Fruit fly (Drosophila melanogaster) whole organism, embryonic: ENCODE results near the gene dgt6.
A peak's percentile ranks its signal among the peaks of the same experiment; 100 is the strongest.

Source experiments
- Adf1 ChIP-seq: fragments of 200-800 bp; sonication (Bioruptor generic); IDR thresholded peaks from 2 replicates; pipeline ENCODE4 v1.3.6; 2022; ENCODE audit warnings: missing biosample characterization, missing genetic modification characterization
- Asciz ChIP-seq: fragments of 200-800 bp; sonication (Bioruptor generic); optimal IDR thresholded peaks from 2 replicates; lab custom pipeline; 2017; ENCODE audit warnings: missing biosample characterization, mild to moderate bottlenecking, missing genetic modification characterization, missing genetic modification reagents
- CG11560 ChIP-seq: fragments of 200-800 bp; sonication (Bioruptor generic); IDR thresholded peaks from 3 replicates; pipeline ENCODE4 v1.3.6; 2022; ENCODE audit warnings: missing biosample characterization, missing genetic modification characterization
- CG11723 ChIP-seq: fragments of 200-800 bp; sonication (Bioruptor generic); optimal IDR thresholded peaks from 2 replicates; lab custom pipeline; 2017; ENCODE audit warnings: missing biosample characterization, mild to moderate bottlenecking, missing genetic modification characterization
- CG1233 ChIP-seq: fragments of 200-800 bp; sonication (Bioruptor generic); optimal IDR thresholded peaks from 4 replicates; lab custom pipeline; 2018; ENCODE audit warnings: missing biosample characterization, mild to moderate bottlenecking, missing genetic modification characterization
- CG14667 ChIP-seq: fragments of 200-800 bp; sonication (Bioruptor generic); IDR thresholded peaks from 2 replicates; pipeline ENCODE4 v1.3.6; 2022; ENCODE audit warnings: missing biosample characterization, missing genetic modification characterization
- CG15479 ChIP-seq: fragments of 200-800 bp; sonication (Bioruptor generic); optimal IDR thresholded peaks from 3 replicates; lab custom pipeline; 2019; ENCODE audit warnings: missing biosample characterization, mild to moderate bottlenecking, missing genetic modification characterization, moderate library complexity
- CG16813 ChIP-seq: fragments of 200-800 bp; sonication (Bioruptor generic); IDR thresholded peaks from 3 replicates; pipeline ENCODE4 v1.3.6; 2022; ENCODE audit warnings: missing biosample characterization, missing genetic modification characterization; ENCODE audit not compliant: partially characterized antibody
- CG16863 ChIP-seq: fragments of 200-800 bp; sonication (Bioruptor generic); optimal IDR thresholded peaks from 3 replicates; lab custom pipeline; 2016; ENCODE audit warnings: missing biosample characterization, missing genetic modification characterization
- CG17385 ChIP-seq: fragments of 200-800 bp; sonication (Bioruptor generic); optimal IDR thresholded peaks from 3 replicates; lab custom pipeline; 2018; ENCODE audit warnings: missing biosample characterization, mild to moderate bottlenecking, missing genetic modification characterization
- CG17568 ChIP-seq: fragments of 200-800 bp; sonication (Bioruptor generic); optimal IDR thresholded peaks from 2 replicates; lab custom pipeline; 2018; ENCODE audit warnings: missing biosample characterization, mild to moderate bottlenecking, missing genetic modification characterization, moderate library complexity
- CG18599 ChIP-seq: fragments of 200-800 bp; sonication (Bioruptor generic); optimal IDR thresholded peaks from 3 replicates; lab custom pipeline; 2017; ENCODE audit warnings: missing biosample characterization, missing genetic modification characterization, mild to moderate bottlenecking, moderate library complexity, missing genetic modification reagents
- CG2116 ChIP-seq: fragments of 200-800 bp; sonication (Bioruptor generic); optimal IDR thresholded peaks from 3 replicates; lab custom pipeline; 2018; ENCODE audit warnings: missing biosample characterization, mild to moderate bottlenecking, missing genetic modification characterization
- CG2712 ChIP-seq: fragments of 200-800 bp; optimal IDR thresholded peaks from 3 replicates; lab custom pipeline; 2019; ENCODE audit warnings: missing biosample characterization, mild to moderate bottlenecking, missing genetic modification characterization, moderate library complexity
- CG33557 ChIP-seq: fragments of 200-800 bp; sonication (Bioruptor generic); optimal IDR thresholded peaks from 2 replicates; lab custom pipeline; 2019; ENCODE audit warnings: missing biosample characterization, mild to moderate bottlenecking, missing genetic modification characterization, moderate library complexity
- CG3838 ChIP-seq: fragments of 200-800 bp; sonication (Bioruptor generic); optimal IDR thresholded peaks from 3 replicates; lab custom pipeline; 2016; ENCODE audit warnings: missing biosample characterization, missing genetic modification characterization
- CG42726 ChIP-seq: fragments of 200-800 bp; sonication (Bioruptor generic); IDR thresholded peaks from 2 replicates; pipeline ENCODE4 v1.3.6; 2022; ENCODE audit warnings: missing biosample characterization, missing genetic modification characterization; ENCODE audit not compliant: partially characterized antibody
- CG4328 ChIP-seq: fragments of 200-800 bp; sonication (Bioruptor generic); optimal IDR thresholded peaks from 3 replicates; lab custom pipeline; 2017; ENCODE audit warnings: missing biosample characterization, missing genetic modification reagents, missing genetic modification characterization
- CG4617 ChIP-seq: fragments of 200-800 bp; sonication (Bioruptor generic); optimal IDR thresholded peaks from 3 replicates; lab custom pipeline; 2016; ENCODE audit warnings: missing biosample characterization, missing genetic modification characterization, borderline replicate concordance
- CG4730 ChIP-seq: fragments of 200-800 bp; sonication (Bioruptor generic); IDR thresholded peaks from 2 replicates; pipeline ENCODE4 v1.3.6; 2022; ENCODE audit warnings: missing biosample characterization, missing genetic modification characterization
- CG6689 ChIP-seq: fragments of 200-800 bp; sonication (Bioruptor generic); IDR thresholded peaks from 2 replicates; pipeline ENCODE4 v1.3.6; 2022; ENCODE audit warnings: missing biosample characterization, missing genetic modification characterization
- CG6854 ChIP-seq: fragments of 200-800 bp; sonication (Bioruptor generic); optimal IDR thresholded peaks from 3 replicates; lab custom pipeline; 2017; ENCODE audit warnings: missing biosample characterization, mild to moderate bottlenecking, missing genetic modification characterization
- Ets97D ChIP-seq: fragments of 200-800 bp; sonication (Bioruptor generic); optimal IDR thresholded peaks from 3 replicates; lab custom pipeline; 2016; ENCODE audit warnings: missing biosample characterization, missing genetic modification characterization
- Fer1 ChIP-seq: fragments of 200-800 bp; sonication (Bioruptor generic); optimal IDR thresholded peaks from 2 replicates; lab custom pipeline; 2017; ENCODE audit warnings: missing biosample characterization, mild to moderate bottlenecking, missing genetic modification characterization
- Hr3 ChIP-seq: fragments of 200-800 bp; sonication (Bioruptor generic); optimal IDR thresholded peaks from 3 replicates; lab custom pipeline; 2016; ENCODE audit warnings: missing biosample characterization, missing genetic modification characterization
- Mad ChIP-seq: fragments of 200-800 bp; sonication (Bioruptor generic); optimal IDR thresholded peaks from 2 replicates; lab custom pipeline; 2016; ENCODE audit warnings: missing biosample characterization, missing genetic modification characterization
- Mes4 ChIP-seq: fragments of 200-800 bp; sonication (Bioruptor generic); optimal IDR thresholded peaks from 2 replicates; lab custom pipeline; 2016; ENCODE audit warnings: missing biosample characterization, missing genetic modification characterization
- Ravus ChIP-seq: fragments of 200-800 bp; sonication (Bioruptor generic); IDR thresholded peaks from 2 replicates; pipeline ENCODE4 v1.3.6; 2022; ENCODE audit warnings: missing biosample characterization, missing genetic modification characterization
- Rfx ChIP-seq: fragments of 200-800 bp; sonication (Bioruptor generic); IDR thresholded peaks from 2 replicates; pipeline ENCODE4 v1.3.6; 2022; ENCODE audit warnings: missing biosample characterization, missing genetic modification characterization
- Sry-δ ChIP-seq: fragments of 200-800 bp; sonication (Bioruptor generic); optimal IDR thresholded peaks from 2 replicates; lab custom pipeline; 2016; ENCODE audit warnings: missing biosample characterization, missing genetic modification characterization
- ab ChIP-seq: fragments of 200-800 bp; sonication (Bioruptor generic); optimal IDR thresholded peaks from 2 replicates; lab custom pipeline; 2016; ENCODE audit warnings: missing biosample characterization, missing genetic modification characterization
- ap ChIP-seq: fragments of 200-800 bp; sonication (Bioruptor generic); IDR thresholded peaks from 2 replicates; pipeline ENCODE4 v1.3.6; 2022; ENCODE audit warnings: missing biosample characterization, missing genetic modification characterization
- ara ChIP-seq: fragments of 200-800 bp; sonication (Bioruptor generic); IDR thresholded peaks from 2 replicates; pipeline ENCODE4 v1.3.6; 2022; ENCODE audit warnings: missing biosample characterization, missing genetic modification characterization
- br ChIP-seq: fragments of >200 bp; optimal IDR thresholded peaks from 2 replicates; lab custom pipeline; 2017
- chn ChIP-seq: fragments of 200-800 bp; sonication (Bioruptor generic); optimal IDR thresholded peaks from 2 replicates; lab custom pipeline; 2016; ENCODE audit warnings: missing biosample characterization, missing genetic modification characterization
- cwo ChIP-seq: fragments of 200-800 bp; sonication (Bioruptor generic); optimal IDR thresholded peaks from 3 replicates; lab custom pipeline; 2017; ENCODE audit warnings: missing biosample characterization, missing genetic modification characterization, mild to moderate bottlenecking, moderate library complexity, missing genetic modification reagents
- dan ChIP-seq: fragments of 200-800 bp; sonication (Bioruptor generic); IDR thresholded peaks from 2 replicates; pipeline ENCODE4 v1.3.6; 2022; ENCODE audit warnings: missing biosample characterization, missing genetic modification characterization
- disco-r ChIP-seq: fragments of 200-800 bp; sonication (Bioruptor generic); optimal IDR thresholded peaks from 2 replicates; lab custom pipeline; 2016; ENCODE audit warnings: missing biosample characterization, missing genetic modification characterization
- ems ChIP-seq: fragments of 200-800 bp; sonication (Bioruptor generic); optimal IDR thresholded peaks from 3 replicates; lab custom pipeline; 2016; ENCODE audit warnings: missing biosample characterization, missing genetic modification characterization
- grau ChIP-seq: fragments of 200-800 bp; optimal IDR thresholded peaks from 3 replicates; lab custom pipeline; 2019; ENCODE audit warnings: missing biosample characterization, mild to moderate bottlenecking, missing genetic modification characterization, moderate library complexity
- gt ChIP-seq: fragments of 200-800 bp; sonication (Bioruptor generic); IDR thresholded peaks from 2 replicates; pipeline ENCODE4 v1.3.6; 2022; ENCODE audit warnings: missing biosample characterization, missing genetic modification characterization
- hb ChIP-seq: fragments of 200-800 bp; sonication (Bioruptor generic); IDR thresholded peaks from 3 replicates; pipeline ENCODE4 v1.3.6; 2022; ENCODE audit warnings: missing biosample characterization, missing genetic modification characterization; ENCODE audit not compliant: partially characterized antibody
- jing ChIP-seq: fragments of 200-800 bp; sonication (Bioruptor generic); optimal IDR thresholded peaks from 2 replicates; lab custom pipeline; 2018; ENCODE audit warnings: missing biosample characterization, mild to moderate bottlenecking, missing genetic modification characterization
- jumu ChIP-seq: fragments of 200-800 bp; sonication (Bioruptor generic); optimal IDR thresholded peaks from 3 replicates; lab custom pipeline; 2016; ENCODE audit warnings: missing biosample characterization, missing genetic modification characterization
- mam ChIP-seq: fragments of 200-800 bp; sonication (Bioruptor generic); optimal IDR thresholded peaks from 3 replicates; lab custom pipeline; 2016; ENCODE audit warnings: missing biosample characterization, missing genetic modification characterization
- nmo ChIP-seq: fragments of 200-800 bp; sonication (Bioruptor generic); optimal IDR thresholded peaks from 2 replicates; lab custom pipeline; 2018; ENCODE audit warnings: missing biosample characterization, mild to moderate bottlenecking, missing genetic modification characterization, moderate library complexity
- pita ChIP-seq: fragments of 200-800 bp; sonication (Bioruptor generic); optimal IDR thresholded peaks from 2 replicates; lab custom pipeline; 2017; ENCODE audit warnings: missing biosample characterization, mild to moderate bottlenecking, missing genetic modification characterization
- pnt ChIP-seq: fragments of 200-800 bp; sonication (Bioruptor generic); optimal IDR thresholded peaks from 3 replicates; lab custom pipeline; 2016; ENCODE audit warnings: missing biosample characterization, missing genetic modification characterization
- salm ChIP-seq: fragments of 200-800 bp; sonication (Bioruptor generic); optimal IDR thresholded peaks from 2 replicates; lab custom pipeline; 2018; ENCODE audit warnings: missing biosample characterization, mild to moderate bottlenecking, missing genetic modification characterization
- seq ChIP-seq: fragments of 200-800 bp; sonication (Bioruptor generic); IDR thresholded peaks from 2 replicates; pipeline ENCODE4 v1.3.6; 2022; ENCODE audit warnings: missing biosample characterization, missing genetic modification characterization
- sima ChIP-seq: fragments of 200-800 bp; sonication (Bioruptor generic); optimal IDR thresholded peaks from 2 replicates; lab custom pipeline; 2016; ENCODE audit warnings: missing biosample characterization, missing genetic modification characterization

dgt6 gene

dm6 chr3R:29130902-29131621 is at the start of gene dgt6, which contains the start of gene Vha100-1 (continued):
- peak; percentile 59 for TF ChIP-seq CG4617 (GFP tag; lab: Kevin White, UChicago)
- peak; percentile 35 for TF ChIP-seq ems (GFP tag; lab: Kevin White, UChicago)
- TF ChIP-seq CG11560 (tag; lab: Robert Waterston, UW): no peak
- peak; percentile 57 for TF ChIP-seq CG2116
- TF ChIP-seq CG17385 (GFP tag; lab: Kevin White, UChicago): no peak
- TF ChIP-seq Adf1: no peak
- no peak for TF ChIP-seq CG16863 (GFP tag; lab: Kevin White, UChicago)
- peak; percentile 46 for TF ChIP-seq Sry-δ
- TF ChIP-seq CG4328 (GFP tag; lab: Kevin White, UChicago): no peak
- no peak for TF ChIP-seq jumu (GFP tag; lab: Kevin White, UChicago)
- no peak for TF ChIP-seq CG42726 (GFP tag; lab: Robert Waterston, UW)
- TF ChIP-seq ab (GFP tag; lab: Kevin White, UChicago): no peak
- 0 out of 2 replicates have a peak, but pooled peaks have one; percentile 8 for TF ChIP-seq Rfx (GFP tag; lab: Robert Waterston, UW)
- TF ChIP-seq Hr3 (GFP tag; lab: Kevin White, UChicago): no peak
- no peak for TF ChIP-seq Mad (GFP tag; lab: Kevin White, UChicago)
- no peak for TF ChIP-seq CG1233
- no peak for TF ChIP-seq CG14667
- TF ChIP-seq jing (GFP tag; lab: Kevin White, UChicago): no peak
- TF ChIP-seq CG2712 (tag; lab: Kevin White, UChicago): peak; percentile 53
- TF ChIP-seq Fer1: no peak
- no peak for TF ChIP-seq ap
- TF ChIP-seq CG11723 (GFP tag; lab: Kevin White, UChicago): no peak
- no peak for TF ChIP-seq CG6854
- TF ChIP-seq salm: no peak
- peak; percentile 65 for TF ChIP-seq nmo (GFP tag; lab: Kevin White, UChicago)
- TF ChIP-seq CG3838 (GFP tag; lab: Kevin White, UChicago): no peak
- TF ChIP-seq seq (GFP tag; lab: Robert Waterston, UW): no peak
- no peak for TF ChIP-seq Asciz
- no peak for TF ChIP-seq CG6689 (GFP tag; lab: Robert Waterston, UW)
- TF ChIP-seq disco-r (GFP tag; lab: Kevin White, UChicago): no peak
- TF ChIP-seq CG18599: no peak
- no peak for TF ChIP-seq pita
- no peak for TF ChIP-seq Ets97D (GFP tag; lab: Kevin White, UChicago)
- TF ChIP-seq CG17568 (GFP tag; lab: Kevin White, UChicago): no peak
- TF ChIP-seq mam (GFP tag; lab: Kevin White, UChicago): no peak
- TF ChIP-seq CG15479 (GFP tag; lab: Kevin White, UChicago): no peak
- TF ChIP-seq CG16813 (GFP tag; lab: Robert Waterston, UW): no peak
- no peak for TF ChIP-seq gt (GFP tag; lab: Robert Waterston, UW)
- no peak for TF ChIP-seq Mes4 (GFP tag; lab: Kevin White, UChicago)
- TF ChIP-seq CG4730 (GFP tag; lab: Robert Waterston, UW): no peak
- no peak for TF ChIP-seq dan (GFP tag; lab: Robert Waterston, UW)
- no peak for TF ChIP-seq CG33557 (GFP tag; lab: Kevin White, UChicago)
- no peak for TF ChIP-seq pnt (GFP tag; lab: Kevin White, UChicago)
- no peak for TF ChIP-seq Ravus (GFP tag; lab: Robert Waterston, UW)
- TF ChIP-seq hb (GFP tag; lab: Robert Waterston, UW): no peak
- no peak for TF ChIP-seq br (lab: Kevin White, UChicago)
- no peak for TF ChIP-seq grau (tag; lab: Kevin White, UChicago)
- no peak for TF ChIP-seq ara (GFP tag; lab: Robert Waterston, UW)
- TF ChIP-seq cwo (GFP tag; lab: Kevin White, UChicago): no peak
- no peak for TF ChIP-seq sima (GFP tag; lab: Kevin White, UChicago)
- TF ChIP-seq chn (GFP tag; lab: Kevin White, UChicago): no peak
